Fruit fly (Drosophila melanogaster): ENCODE results near the gene Yp3.
A peak's percentile ranks its signal among the peaks of the same experiment; 100 is the strongest.

Yp3 gene

dm6 chrX:13740062-13740461, 19.3 kb upstream of the Yp3 start (continued):
- TF ChIP-seq MESR4 (GFP tag; optimal IDR thresholded peaks at IDR 0.05) = peak; percentile 32
- TF ChIP-seq CG11398 (GFP tag; optimal IDR thresholded peaks at IDR 0.05) = peak; percentile 40
- TF ChIP-seq CG17186 (GFP tag; optimal IDR thresholded peaks at IDR 0.05) = peak; percentile 34
- TF ChIP-seq CG13287 (GFP tag; IDR thresholded peaks at IDR 0.05; ENCODE audit: partially characterized antibody) = no peak
- peak; percentile 71 for TF ChIP-seq CG10654 (GFP tag; optimal IDR thresholded peaks at IDR 0.05)
- TF ChIP-seq MBD-R2 (GFP tag; IDR thresholded peaks at IDR 0.05) = peak; percentile 59; the same call in 1 of the 2 replicates
- no peak for TF ChIP-seq CG9797 (GFP tag; optimal IDR thresholded peaks at IDR 0.05)
- TF ChIP-seq vnd (GFP tag; IDR thresholded peaks at IDR 0.05; ENCODE audit: partially characterized antibody) = no peak
- TF ChIP-seq CG11723 (GFP tag; optimal IDR thresholded peaks at IDR 0.05) = peak; percentile 34
- TF ChIP-seq slou (GFP tag; optimal IDR thresholded peaks at IDR 0.05) = peak; percentile 1
- TF ChIP-seq croc (GFP tag; conservative IDR thresholded peaks at IDR 0.05) = peak; percentile 34; the same call in 1 of the 3 replicates
- TF ChIP-seq prd (optimal IDR thresholded peaks at IDR 0.05) = no peak
- peak; percentile 88 for TF ChIP-seq prd (GFP tag; IDR thresholded peaks at IDR 0.05)
- TF ChIP-seq Atf6 (GFP tag; IDR thresholded peaks at IDR 0.05) = peak; percentile 63
- TF ChIP-seq ftz-f1 (GFP tag; optimal IDR thresholded peaks at IDR 0.05) = peak; percentile 52
- TF ChIP-seq HLH54F (GFP tag; optimal IDR thresholded peaks at IDR 0.05) = peak; percentile 84
- peak; percentile 85 for TF ChIP-seq sisA (GFP tag; IDR thresholded peaks at IDR 0.05)
- peak; percentile 64 for TF ChIP-seq Blimp-1 (GFP tag; optimal IDR thresholded peaks at IDR 0.05)
- TF ChIP-seq CG42726 (GFP tag; IDR thresholded peaks at IDR 0.05; ENCODE audit: partially characterized antibody) = no peak
- TF ChIP-seq CG6254 (GFP tag; optimal IDR thresholded peaks at IDR 0.05) = peak; percentile 43
- peak; percentile 86 for TF ChIP-seq onecut (GFP tag; IDR thresholded peaks at IDR 0.05)
- peak; percentile 58 for TF ChIP-seq Myb (GFP tag; optimal IDR thresholded peaks at IDR 0.05)
- TF ChIP-seq CG31388 (GFP tag; optimal IDR thresholded peaks at IDR 0.05) = no peak
- TF ChIP-seq CG2889 (GFP tag; IDR thresholded peaks at IDR 0.05) = peak; percentile 71; the same call in 1 of the 3 replicates
- TF ChIP-seq CG15269 (tag; optimal IDR thresholded peaks at IDR 0.05) = peak; percentile 89
- TF ChIP-seq CG12391 (tag; optimal IDR thresholded peaks at IDR 0.05) = peak; percentile 66
- peak; percentile 85 for TF ChIP-seq CG12071 (GFP tag; optimal IDR thresholded peaks at IDR 0.05)
- TF ChIP-seq CG7987 (GFP tag; optimal IDR thresholded peaks at IDR 0.05) = peak; percentile 75
- peak; percentile 63 for TF ChIP-seq p53 (GFP tag; optimal IDR thresholded peaks at IDR 0.05)
- TF ChIP-seq Bgb (GFP tag; IDR thresholded peaks at IDR 0.05; ENCODE audit: partially characterized antibody) = no peak
- peak; percentile 67 for TF ChIP-seq CG5245 (GFP tag; optimal IDR thresholded peaks at IDR 0.05)
- peak; percentile 48 for TF ChIP-seq ap (GFP tag; IDR thresholded peaks at IDR 0.05)
- peak; percentile 65; the same call in 2 of the 3 replicates for TF ChIP-seq ase (GFP tag; IDR thresholded peaks at IDR 0.05)
- TF ChIP-seq eve (GFP tag; optimal IDR thresholded peaks at IDR 0.05) = no peak
- peak; percentile 75 for TF ChIP-seq CG12659 (GFP tag; optimal IDR thresholded peaks at IDR 0.05)
- TF ChIP-seq CG17568 (GFP tag; optimal IDR thresholded peaks at IDR 0.05) = peak; percentile 60
- no peak for TF ChIP-seq C15 (GFP tag; IDR thresholded peaks at IDR 0.05)
- peak; percentile 74 for TF ChIP-seq CG13894 (tag; optimal IDR thresholded peaks at IDR 0.05)
- TF ChIP-seq ham (GFP tag; IDR thresholded peaks at IDR 0.05) = no peak
- TF ChIP-seq grau (tag; optimal IDR thresholded peaks at IDR 0.05) = peak; percentile 73
- peak; percentile 86 for TF ChIP-seq Xbp1 (GFP tag; optimal IDR thresholded peaks at IDR 0.05)
- no peak for TF ChIP-seq Scr (GFP tag; IDR thresholded peaks at IDR 0.05; ENCODE audit: partially characterized antibody)
- TF ChIP-seq lab (GFP tag; optimal IDR thresholded peaks at IDR 0.05) = peak; percentile 91
- no peak for TF ChIP-seq Doc3 (GFP tag; IDR thresholded peaks at IDR 0.05; ENCODE audit: partially characterized antibody)
- peak; percentile 81 for TF ChIP-seq H2.0 (GFP tag; IDR thresholded peaks at IDR 0.05)
- peak; percentile 85 for TF ChIP-seq CG13424 (tag; optimal IDR thresholded peaks at IDR 0.05)
- no peak for TF ChIP-seq CG10462 (GFP tag; optimal IDR thresholded peaks at IDR 0.05)
- TF ChIP-seq cad (GFP tag; optimal IDR thresholded peaks at IDR 0.05) = no peak
- no peak for TF ChIP-seq sna (GFP tag; IDR thresholded peaks at IDR 0.05; ENCODE audit: partially characterized antibody)
- TF ChIP-seq CG4404 (GFP tag; IDR thresholded peaks at IDR 0.05) = peak; percentile 49
- TF ChIP-seq gsb (GFP tag; IDR thresholded peaks at IDR 0.05) = peak; percentile 70
